Worm (Caenorhabditis elegans): Measurements from ENCODE around the gene fbxa-10.

- TF ChIP-seq cog-1 (tag; optimal IDR thresholded peaks at IDR 0.05) (no peak), ztf-23 (GFP tag; IDR thresholded peaks at IDR 0.05) (no peak), ref-1 (GFP tag; conservative IDR thresholded peaks at IDR 0.05) (no peak)
Measured at ce11 chrIII:936037-936507, 16.1 kb upstream of the fbxa-10 start, which contains the start of gene fbxa-55.
